Fruit fly (Drosophila melanogaster): Measurements from ENCODE around the gene CG4598.

Gene CG4598

DNA sequence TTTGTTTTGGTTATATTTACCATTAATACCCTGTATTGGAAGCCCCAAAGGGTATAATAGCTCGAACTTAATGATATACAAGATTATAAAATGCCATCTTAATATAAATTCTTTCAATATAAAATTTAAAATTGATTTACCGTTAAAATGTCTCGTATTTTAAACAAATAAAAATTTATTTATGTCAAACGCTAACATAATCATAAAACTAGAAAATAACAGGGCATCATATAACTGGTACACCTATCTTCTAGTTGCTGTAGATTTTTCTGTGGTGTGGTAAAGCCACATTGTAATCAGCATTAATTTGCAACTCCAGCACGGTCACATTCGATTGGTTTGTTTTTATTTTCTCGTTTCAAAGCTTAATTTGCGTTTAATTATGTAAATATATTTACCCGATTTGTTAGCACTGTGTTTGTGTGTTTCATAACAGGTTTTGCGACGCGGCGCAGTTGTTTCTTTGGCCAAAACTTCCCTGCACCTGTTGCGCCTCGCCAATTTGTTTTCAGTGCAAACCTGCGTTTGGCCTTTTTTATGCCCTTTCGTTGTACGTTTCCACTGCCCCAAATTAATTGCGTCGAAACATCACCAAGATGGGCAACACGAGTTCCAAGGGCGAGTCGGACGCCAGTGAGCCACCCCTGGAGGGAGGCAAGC, 38.7 kb downstream of the CG4598 start, which contains the start of the genes CG4658 and CG5846 (continued):
- peak; percentile 62; the same call in 1 of the 2 replicates for TF ChIP-seq CG10321 (GFP tag; IDR thresholded peaks at IDR 0.05)
- TF ChIP-seq CG18619 (GFP tag; optimal IDR thresholded peaks at IDR 0.05): peak; percentile 87
- TF ChIP-seq kni (GFP tag; optimal IDR thresholded peaks at IDR 0.05): peak; percentile 29
- TF ChIP-seq wek (GFP tag; optimal IDR thresholded peaks at IDR 0.05): peak; percentile 39
- TF ChIP-seq Mad (GFP tag; optimal IDR thresholded peaks at IDR 0.05): peak; percentile 85
- TF ChIP-seq NfI (GFP tag; optimal IDR thresholded peaks at IDR 0.05): peak; percentile 87
- TF ChIP-seq CG7556 (GFP tag; optimal IDR thresholded peaks at IDR 0.05): peak; percentile 92
- TF ChIP-seq CG17912 (GFP tag; optimal IDR thresholded peaks at IDR 0.05): peak; percentile 9
- peak; percentile 92 for TF ChIP-seq ase (GFP tag; IDR thresholded peaks at IDR 0.05)
- TF ChIP-seq odd (GFP tag; optimal IDR thresholded peaks at IDR 0.05): peak; percentile 89
- TF ChIP-seq CG14860 (GFP tag; IDR thresholded peaks at IDR 0.05; ENCODE audit: partially characterized antibody): no peak
- TF ChIP-seq CG12299 (tag; optimal IDR thresholded peaks at IDR 0.05): peak; percentile 90
- TF ChIP-seq ap (GFP tag; IDR thresholded peaks at IDR 0.05): peak; percentile 94
- TF ChIP-seq CG8765 (GFP tag; IDR thresholded peaks at IDR 0.05): peak; percentile 77
- TF ChIP-seq trem (tag; optimal IDR thresholded peaks at IDR 0.05): peak; percentile 95
- peak; percentile 77 for TF ChIP-seq MTF-1 (GFP tag; optimal IDR thresholded peaks at IDR 0.05; ENCODE audit: borderline replicate concordance)
- TF ChIP-seq CG8924 (tag; optimal IDR thresholded peaks at IDR 0.05): peak; percentile 96
- peak; percentile 93 for TF ChIP-seq CG6272 (GFP tag; IDR thresholded peaks at IDR 0.05)
- TF ChIP-seq nmo (GFP tag; optimal IDR thresholded peaks at IDR 0.05): peak; percentile 97
- TF ChIP-seq sens-2 (GFP tag; IDR thresholded peaks at IDR 0.05): peak; percentile 75
- peak; percentile 93 for TF ChIP-seq sisA (GFP tag; IDR thresholded peaks at IDR 0.05)
- no peak for TF ChIP-seq CG7963 (GFP tag; IDR thresholded peaks at IDR 0.05; ENCODE audit: partially characterized antibody)
- peak; percentile 97 for TF ChIP-seq CG32772 (GFP tag; IDR thresholded peaks at IDR 0.05)
- TF ChIP-seq CG13894 (tag; optimal IDR thresholded peaks at IDR 0.05): peak; percentile 90
- TF ChIP-seq Atf6 (GFP tag; IDR thresholded peaks at IDR 0.05): peak; percentile 95
- TF ChIP-seq CG11247 (GFP tag; IDR thresholded peaks at IDR 0.05): peak; percentile 88
- no peak for TF ChIP-seq pfk (GFP tag; optimal IDR thresholded peaks at IDR 0.05)
- TF ChIP-seq CG7372 (GFP tag; IDR thresholded peaks at IDR 0.05): peak; percentile 81
- TF ChIP-seq crc (GFP tag; optimal IDR thresholded peaks at IDR 0.05): peak; percentile 26
- TF ChIP-seq Gug (GFP tag; IDR thresholded peaks at IDR 0.05): peak; percentile 81
- peak; percentile 71 for TF ChIP-seq CG1603 (tag; optimal IDR thresholded peaks at IDR 0.05)
- peak in 1 of 3 experiments; percentile 88 for TF ChIP-seq Stat92E (GFP tag; optimal IDR thresholded peaks at IDR 0.05)
- peak; percentile 91 for TF ChIP-seq CG4404 (GFP tag; IDR thresholded peaks at IDR 0.05)
- peak; percentile 70 for TF ChIP-seq CG34376 (GFP tag; optimal IDR thresholded peaks at IDR 0.05)
- peak; percentile 81 for TF ChIP-seq bowl (GFP tag; IDR thresholded peaks at IDR 0.05)
- peak; percentile 73 for TF ChIP-seq CG30431 (GFP tag; optimal IDR thresholded peaks at IDR 0.05)
- TF ChIP-seq CG12071 (GFP tag; optimal IDR thresholded peaks at IDR 0.05): peak; percentile 66
- no peak for TF ChIP-seq grn (GFP tag; optimal IDR thresholded peaks at IDR 0.05)
- peak; percentile 96 for TF ChIP-seq Chrac-16 (GFP tag; optimal IDR thresholded peaks at IDR 0.05)
- TF ChIP-seq CG9797 (GFP tag; optimal IDR thresholded peaks at IDR 0.05): peak; percentile 77
- TF ChIP-seq Aef1 (GFP tag; IDR thresholded peaks at IDR 0.05): peak; percentile 93
- TF ChIP-seq eyg (GFP tag; optimal IDR thresholded peaks at IDR 0.05): no peak
- peak; percentile 89 for TF ChIP-seq CG10147 (GFP tag; optimal IDR thresholded peaks at IDR 0.05)
- peak; percentile 91 for TF ChIP-seq CG15601 (tag; optimal IDR thresholded peaks at IDR 0.05)
- peak; percentile 76 for TF ChIP-seq dimm (GFP tag; IDR thresholded peaks at IDR 0.05)
- peak; percentile 94 for TF ChIP-seq CG11504 (tag; optimal IDR thresholded peaks at IDR 0.05)
- peak; percentile 83 for TF ChIP-seq ken (GFP tag; IDR thresholded peaks at IDR 0.05)
- TF ChIP-seq Neu2 (GFP tag; optimal IDR thresholded peaks at IDR 0.05; ENCODE audit: borderline replicate concordance): no peak
- TF ChIP-seq jumu (GFP tag; optimal IDR thresholded peaks at IDR 0.05): peak; percentile 57

All from whole organism, embryonic.